Fruit fly (Drosophila melanogaster) whole organism, embryonic: ENCODE measurements around the gene CG33281.
A peak's percentile ranks its signal among the peaks of the same experiment; 100 is the strongest.

Source experiments
- B-H1 ChIP-seq: fragments of 200-800 bp; sonication (Bioruptor generic); IDR thresholded peaks from 3 replicates; pipeline ENCODE4 v1.3.6; 2022; ENCODE audit warnings: missing biosample characterization, missing genetic modification characterization
- CG13123 ChIP-seq: fragments of 200-800 bp; sonication (Bioruptor generic); optimal IDR thresholded peaks from 2 replicates; lab custom pipeline; 2016; ENCODE audit warnings: missing biosample characterization, missing genetic modification characterization
- CG16779 ChIP-seq: fragments of 200-800 bp; sonication (Bioruptor generic); IDR thresholded peaks from 2 replicates; pipeline ENCODE4 v1.3.6; 2022; ENCODE audit warnings: missing biosample characterization, missing genetic modification characterization
- CG16815 ChIP-seq: fragments of 200-800 bp; sonication (Bioruptor generic); optimal IDR thresholded peaks from 3 replicates; lab custom pipeline; 2017; ENCODE audit warnings: missing biosample characterization, mild to moderate bottlenecking, missing genetic modification characterization
- CG17912 ChIP-seq: fragments of 200-800 bp; sonication (Bioruptor generic); optimal IDR thresholded peaks from 2 replicates; lab custom pipeline; 2018; ENCODE audit warnings: missing biosample characterization, mild to moderate bottlenecking, missing genetic modification characterization
- CG31441 ChIP-seq: fragments of 200-800 bp; sonication (Bioruptor generic); IDR thresholded peaks from 2 replicates; pipeline ENCODE4 v1.3.6; 2022; ENCODE audit warnings: missing biosample characterization, missing genetic modification characterization
- CG34224 ChIP-seq: fragments of 200-800 bp; sonication (Bioruptor generic); IDR thresholded peaks from 3 replicates; pipeline ENCODE4 v1.3.6; 2022; ENCODE audit warnings: missing biosample characterization, missing genetic modification characterization; ENCODE audit not compliant: partially characterized antibody
- CG5180 ChIP-seq: fragments of 200-800 bp; sonication (Bioruptor generic); optimal IDR thresholded peaks from 3 replicates; lab custom pipeline; 2017; ENCODE audit warnings: missing biosample characterization, missing genetic modification characterization, mild to moderate bottlenecking, moderate library complexity, missing genetic modification reagents
- CG6254 ChIP-seq: fragments of 200-800 bp; sonication (Bioruptor generic); optimal IDR thresholded peaks from 3 replicates; lab custom pipeline; 2017; ENCODE audit warnings: mild to moderate bottlenecking, missing biosample characterization, missing genetic modification reagents, missing genetic modification characterization
- CG8478 ChIP-seq: fragments of >200 bp; optimal IDR thresholded peaks from 2 replicates; lab custom pipeline; 2018
- CG8765 ChIP-seq: fragments of 200-800 bp; sonication (Bioruptor generic); IDR thresholded peaks from 2 replicates; pipeline ENCODE4 v1.3.6; 2022; ENCODE audit warnings: missing biosample characterization, missing genetic modification characterization
- CG9437 ChIP-seq: fragments of 200-800 bp; sonication (Bioruptor generic); optimal IDR thresholded peaks from 2 replicates; lab custom pipeline; 2018; ENCODE audit warnings: missing biosample characterization, mild to moderate bottlenecking, missing genetic modification characterization
- CG9797 ChIP-seq: fragments of 200-800 bp; sonication (Bioruptor generic); optimal IDR thresholded peaks from 3 replicates; lab custom pipeline; 2018; ENCODE audit warnings: missing biosample characterization, mild to moderate bottlenecking, missing genetic modification characterization
- CkIIα-i1 ChIP-seq: fragments of 200-800 bp; sonication (Bioruptor generic); IDR thresholded peaks from 2 replicates; pipeline ENCODE4 v1.3.6; 2022; ENCODE audit warnings: missing biosample characterization, missing genetic modification characterization
- CoRest ChIP-seq: fragments of 200-800 bp; sonication (Bioruptor generic); optimal IDR thresholded peaks from 3 replicates; lab custom pipeline; 2018; ENCODE audit warnings: missing biosample characterization, mild to moderate bottlenecking, missing genetic modification characterization, moderate library complexity
- D19A ChIP-seq: fragments of 200-800 bp; optimal IDR thresholded peaks from 3 replicates; lab custom pipeline; 2019; ENCODE audit warnings: missing biosample characterization, mild to moderate bottlenecking, missing genetic modification characterization, moderate library complexity
- Deaf1 ChIP-seq: fragments of 200-800 bp; optimal IDR thresholded peaks from 3 replicates; lab custom pipeline; 2019; ENCODE audit warnings: missing biosample characterization, mild to moderate bottlenecking, missing genetic modification characterization, moderate library complexity
- Dll ChIP-seq: fragments of 200-800 bp; sonication (Bioruptor generic); IDR thresholded peaks from 4 replicates; pipeline ENCODE4 v1.3.6; 2022; ENCODE audit warnings: missing biosample characterization, missing genetic modification characterization; ENCODE audit not compliant: partially characterized antibody
- Ets65A ChIP-seq: fragments of 200-800 bp; sonication (Bioruptor generic); peaks from one replicate; lab custom pipeline; 2016; ENCODE audit warnings: missing biosample characterization, missing genetic modification characterization
- Lim3 ChIP-seq: fragments of 200-800 bp; sonication (Bioruptor generic); IDR thresholded peaks from 2 replicates; pipeline ENCODE4 v1.3.6; 2022; ENCODE audit warnings: missing biosample characterization, missing genetic modification characterization
- Pdp1 ChIP-seq, 2 experiments: fragments of 200-800 bp; sonication (Bioruptor generic); optimal IDR thresholded peaks; 3 replicates each; lab custom pipeline; 2016; ENCODE audit warnings: missing biosample characterization in 2 of 2, missing genetic modification characterization in 2 of 2, mild to moderate bottlenecking in 1 of 2, moderate library complexity in 1 of 2
- az2 ChIP-seq: fragments of 200-800 bp; sonication (Bioruptor generic); optimal IDR thresholded peaks from 3 replicates; lab custom pipeline; 2016; ENCODE audit warnings: missing biosample characterization, missing genetic modification characterization
- chinmo ChIP-seq: fragments of 200-800 bp; sonication (Bioruptor generic); IDR thresholded peaks from 4 replicates; pipeline ENCODE4 v1.3.6; 2022; ENCODE audit warnings: missing biosample characterization, missing genetic modification characterization; ENCODE audit not compliant: partially characterized antibody
- crc ChIP-seq: fragments of 200-800 bp; sonication (Bioruptor generic); optimal IDR thresholded peaks from 2 replicates; lab custom pipeline; 2016; ENCODE audit warnings: missing biosample characterization, missing genetic modification characterization
- exex ChIP-seq: fragments of 200-800 bp; sonication (Bioruptor generic); optimal IDR thresholded peaks from 4 replicates; lab custom pipeline; 2018; ENCODE audit warnings: missing biosample characterization, mild to moderate bottlenecking, missing genetic modification characterization, moderate library complexity
- lola ChIP-seq, 3 experiments: fragments of >200 bp in 2 of 3; fragments of 200-800 bp in 1 of 3; sonication (Bioruptor generic) in 1 of 3; optimal IDR thresholded peaks; 2 replicates each; lab custom pipeline; 2017 to 2019; ENCODE audit warnings: missing biosample characterization in 3 of 3, missing genetic modification characterization in 3 of 3, mild to moderate bottlenecking in 1 of 3, moderate library complexity in 1 of 3
- mirr ChIP-seq: fragments of 200-800 bp; sonication (Bioruptor generic); optimal IDR thresholded peaks from 3 replicates; lab custom pipeline; 2018; ENCODE audit warnings: missing biosample characterization, mild to moderate bottlenecking, missing genetic modification characterization
- onecut ChIP-seq: fragments of 200-800 bp; sonication (Bioruptor generic); IDR thresholded peaks from 2 replicates; pipeline ENCODE4 v1.3.6; 2022; ENCODE audit warnings: missing biosample characterization, missing genetic modification characterization
- pan ChIP-seq, 4 experiments: fragments of >200 bp in 3 of 4; fragments of 200-800 bp in 1 of 4; sonication (Bioruptor generic) in 1 of 4; optimal IDR thresholded peaks in 3 of 4; IDR thresholded peaks in 1 of 4; 2 replicates each; pipeline versions ENCODE4 v1.3.6 to Lab custom; 2017 to 2022; ENCODE audit warnings: missing biosample characterization in 2 of 4, missing genetic modification characterization in 2 of 4, mixed read lengths in 1 of 4
- row ChIP-seq: fragments of 200-800 bp; sonication (Bioruptor generic); IDR thresholded peaks from 3 replicates; pipeline ENCODE4 v1.3.6; 2022; ENCODE audit warnings: missing biosample characterization, missing genetic modification characterization
- scrt ChIP-seq: fragments of 200-800 bp; sonication (Bioruptor generic); optimal IDR thresholded peaks from 2 replicates; lab custom pipeline; 2018; ENCODE audit warnings: missing biosample characterization, mild to moderate bottlenecking, missing genetic modification characterization, moderate library complexity
- shn ChIP-seq: fragments of 200-800 bp; sonication (Bioruptor generic); optimal IDR thresholded peaks from 3 replicates; lab custom pipeline; 2016; ENCODE audit warnings: missing biosample characterization, missing genetic modification characterization
- slbo ChIP-seq: fragments of 200-800 bp; sonication (Bioruptor generic); IDR thresholded peaks from 2 replicates; pipeline ENCODE4 v1.3.6; 2022; ENCODE audit warnings: missing biosample characterization, missing genetic modification characterization
- sob ChIP-seq: fragments of 200-800 bp; sonication (Bioruptor generic); IDR thresholded peaks from 2 replicates; pipeline ENCODE4 v1.3.6; 2022; ENCODE audit warnings: missing biosample characterization, missing genetic modification characterization
- stc ChIP-seq: fragments of 200-800 bp; sonication (Bioruptor generic); IDR thresholded peaks from 2 replicates; pipeline ENCODE4 v1.3.6; 2022; ENCODE audit warnings: missing biosample characterization, missing genetic modification characterization
- sug ChIP-seq: fragments of 200-800 bp; optimal IDR thresholded peaks from 2 replicates; lab custom pipeline; 2019; ENCODE audit warnings: missing biosample characterization, mild to moderate bottlenecking, missing genetic modification characterization, moderate library complexity
- tap ChIP-seq: fragments of 200-800 bp; optimal IDR thresholded peaks from 3 replicates; lab custom pipeline; 2019; ENCODE audit warnings: missing biosample characterization, mild to moderate bottlenecking, missing genetic modification characterization, moderate library complexity
- unc-4 ChIP-seq: fragments of 200-800 bp; sonication (Bioruptor generic); IDR thresholded peaks from 2 replicates; pipeline ENCODE4 v1.3.6; 2022; ENCODE audit warnings: missing biosample characterization, missing genetic modification characterization; ENCODE audit not compliant: partially characterized antibody

CG33281 gene

dm6 chr2L:3371340-3371739 is 47.3 kb downstream of the CG33281 start (continued):
- peak; percentile 61 for TF ChIP-seq D19A (tag; lab: Kevin White, UChicago)
- TF ChIP-seq CoRest: no peak
- no peak for TF ChIP-seq CG17912 (GFP tag; lab: Kevin White, UChicago)
- no peak for TF ChIP-seq CG16815 (GFP tag; lab: Kevin White, UChicago)
- 0 out of 2 replicates have a peak, but pooled peaks have one; percentile 30 for TF ChIP-seq slbo (GFP tag; lab: Robert Waterston, UW)
- no peak for TF ChIP-seq Dll (GFP tag; lab: Robert Waterston, UW)
- TF ChIP-seq stc (GFP tag; lab: Robert Waterston, UW): no peak
- no peak for TF ChIP-seq CG13123 (GFP tag; lab: Kevin White, UChicago)
- TF ChIP-seq unc-4 (GFP tag; lab: Robert Waterston, UW): no peak
- no peak for TF ChIP-seq tap (tag; lab: Kevin White, UChicago)
- TF ChIP-seq CG9437 (GFP tag; lab: Kevin White, UChicago): no peak
- TF ChIP-seq CG9797: no peak
- no peak for TF ChIP-seq CG6254 (GFP tag; lab: Kevin White, UChicago)
- peak; percentile 27 for TF ChIP-seq Deaf1 (tag; lab: Kevin White, UChicago)
- TF ChIP-seq row (GFP tag; lab: Robert Waterston, UW): no peak
- TF ChIP-seq CG8765 (GFP tag; lab: Robert Waterston, UW): no peak
- TF ChIP-seq CG16779 (GFP tag; lab: Robert Waterston, UW): no peak
- peak; percentile 92 for TF ChIP-seq Ets65A (GFP tag; lab: Kevin White, UChicago)
- TF ChIP-seq CG5180: no peak
- TF ChIP-seq CG34224: no peak
- TF ChIP-seq, all 482 proteins: peak for 6

- TF ChIP-seq lola (GFP tag; optimal IDR thresholded peaks at IDR 0.05; lab: Kevin White, UChicago): no peak
- no peak for TF ChIP-seq B-H1 (GFP tag; lab: Robert Waterston, UW)
- no peak for TF ChIP-seq shn
- peak; percentile 69 for TF ChIP-seq exex
- TF ChIP-seq mirr (GFP tag; lab: Kevin White, UChicago): peak; percentile 8
- no peak for TF ChIP-seq az2
- TF ChIP-seq Lim3: no peak
- 0 out of 4 replicates have a peak, but pooled peaks have one; percentile 21 for TF ChIP-seq chinmo (GFP tag; lab: Robert Waterston, UW)
- no peak for TF ChIP-seq CG31441 (GFP tag; lab: Robert Waterston, UW)
- no peak for TF ChIP-seq pan (optimal IDR thresholded peaks at IDR 0.05; lab: Kevin White, UChicago)
- TF ChIP-seq pan (GFP tag; optimal IDR thresholded peaks at IDR 0.05 in 1 of 2, IDR thresholded peaks at IDR 0.05 in 1 of 2): peak in 1 of 2 experiments; percentile 20
- no peak for TF ChIP-seq sob (GFP tag; lab: Robert Waterston, UW)
- TF ChIP-seq sug: peak; percentile 27
- no peak for TF ChIP-seq CG8478 (lab: Kevin White, UChicago)
- TF ChIP-seq scrt: peak; percentile 54
- TF ChIP-seq crc (GFP tag; lab: Kevin White, UChicago): no peak
- peak; percentile 76 for TF ChIP-seq onecut (GFP tag; lab: Robert Waterston, UW)
- TF ChIP-seq Dll (GFP tag; lab: Robert Waterston, UW): no peak
- TF ChIP-seq Pdp1 (GFP tag; optimal IDR thresholded peaks at IDR 0.05; lab: Kevin White, UChicago): peak in 1 of 2 experiments; percentile 83
- TF ChIP-seq CkIIα-i1 (GFP tag; lab: Robert Waterston, UW): no peak
- TF ChIP-seq, all 482 proteins: peak for 8
Measured at dm6 chr2L:3371776-3372383, 47.8 kb downstream of the CG33281 start.
